Worm (Caenorhabditis elegans) whole organism, young adult: ENCODE data around the gene ptr-19.

ENCODE experiments used
- B0035.1 ChIP-seq: sonication (generic microtip); optimal IDR thresholded peaks from 2 replicates; lab custom pipeline; 2016; ENCODE audit warnings: missing genetic modification characterization, mild to moderate bottlenecking, missing compliant biosample characterization, missing genotype, missing genetic modification reagents
- B0336.3 ChIP-seq: fragments of 200-800 bp; sonication (Bioruptor generic); IDR thresholded peaks from 2 replicates; pipeline ENCODE4 v1.3.6; 2022; ENCODE audit warnings: missing genetic modification characterization, missing compliant biosample characterization
- C17E4.6 ChIP-seq: fragments of 200-800 bp; sonication (Bioruptor generic); IDR thresholded peaks from 2 replicates; pipeline ENCODE4 v1.3.6; 2022; ENCODE audit warnings: missing genetic modification reagents, missing genetic modification characterization, missing compliant biosample characterization
- D2030.7 ChIP-seq: fragments of 200-800 bp; sonication (Bioruptor generic); IDR thresholded peaks from 2 replicates; pipeline ENCODE4 v1.3.6; 2022; ENCODE audit warnings: missing genetic modification reagents, missing genetic modification characterization, missing compliant biosample characterization
- F37B4.10 ChIP-seq: fragments of 200-800 bp; sonication (Bioruptor generic); IDR thresholded peaks from 2 replicates; pipeline ENCODE4 v1.3.6; 2022; ENCODE audit warnings: missing genetic modification characterization, missing compliant biosample characterization
- F49E8.2 ChIP-seq: sonication (generic microtip); optimal IDR thresholded peaks from 3 replicates; lab custom pipeline; 2017; ENCODE audit warnings: missing genetic modification characterization, mild to moderate bottlenecking, missing compliant biosample characterization, antibody characterized with exemption, moderate library complexity; ENCODE audit not compliant: insufficient read depth
- F52B5.7 ChIP-seq: sonication (generic microtip); optimal IDR thresholded peaks from 2 replicates; lab custom pipeline; 2016; ENCODE audit warnings: mild to moderate bottlenecking, missing genetic modification characterization, missing compliant biosample characterization
- Y56A3A.18 ChIP-seq: fragments of 200-800 bp; sonication (Bioruptor generic); IDR thresholded peaks from 2 replicates; pipeline ENCODE4 v1.3.6; 2022; ENCODE audit warnings: missing genetic modification reagents, missing genetic modification characterization, missing compliant biosample characterization
- Y79H2A.3 ChIP-seq: fragments of 200-800 bp; sonication (Bioruptor generic); conservative IDR thresholded peaks from 2 replicates; pipeline ENCODE4 v1.3.6; 2022; ENCODE audit warnings: missing genetic modification reagents, missing genetic modification characterization, missing compliant biosample characterization
- atf-7 ChIP-seq: sonication (generic microtip); optimal IDR thresholded peaks from 2 replicates; lab custom pipeline; 2017; ENCODE audit warnings: mild to moderate bottlenecking, missing genetic modification characterization, missing compliant biosample characterization
- attf-5 ChIP-seq: fragments of 200-800 bp; sonication (Bioruptor generic); optimal IDR thresholded peaks from 2 replicates; lab custom pipeline; 2018; ENCODE audit warnings: mild to moderate bottlenecking, missing genetic modification characterization, missing compliant biosample characterization
- bed-1 ChIP-seq: fragments of 200-800 bp; sonication (Bioruptor generic); IDR thresholded peaks from 2 replicates; pipeline ENCODE4 v1.3.6; 2022; ENCODE audit warnings: missing genetic modification reagents, missing genetic modification characterization, missing compliant biosample characterization
- cebp-2 ChIP-seq: fragments of 200-800 bp; sonication (Bioruptor generic); IDR thresholded peaks from 2 replicates; pipeline ENCODE4 v1.3.6; 2022; ENCODE audit warnings: missing genetic modification characterization, missing compliant biosample characterization
- ceh-100 ChIP-seq: fragments of 200-800 bp; sonication (Bioruptor generic); IDR thresholded peaks from 2 replicates; pipeline ENCODE4 v1.3.6; 2022; ENCODE audit warnings: missing genetic modification reagents, missing genetic modification characterization, missing compliant biosample characterization
- ceh-27 ChIP-seq: fragments of 200-800 bp; sonication (Bioruptor generic); optimal IDR thresholded peaks from 2 replicates; lab custom pipeline; 2018; ENCODE audit warnings: mild to moderate bottlenecking, missing genetic modification characterization, moderate library complexity, missing compliant biosample characterization
- ceh-79 ChIP-seq: sonication (generic microtip); optimal IDR thresholded peaks from 2 replicates; lab custom pipeline; 2017; ENCODE audit warnings: mild to moderate bottlenecking, missing genetic modification characterization, missing compliant biosample characterization
- chd-7 ChIP-seq: sonication (generic microtip); optimal IDR thresholded peaks from 2 replicates; lab custom pipeline; 2016; ENCODE audit warnings: mild to moderate bottlenecking, missing genetic modification characterization, moderate library complexity, missing compliant biosample characterization
- dpl-1 ChIP-seq: fragments of 150-350 bp; optimal IDR thresholded peaks from 2 replicates; lab custom pipeline; 2014; ENCODE audit warnings: missing biosample characterization, missing genetic modification reagents, missing genetic modification characterization
- egl-18 ChIP-seq: fragments of 200-800 bp; sonication (Bioruptor generic); IDR thresholded peaks from 2 replicates; pipeline ENCODE4 v1.3.6; 2022; ENCODE audit warnings: missing genetic modification reagents, missing genetic modification characterization, missing compliant biosample characterization
- egrh-3 ChIP-seq: fragments of 200-800 bp; sonication (Bioruptor generic); IDR thresholded peaks from 2 replicates; pipeline ENCODE4 v1.3.6; 2022; ENCODE audit warnings: missing genetic modification reagents, missing genetic modification characterization, missing compliant biosample characterization
- ets-4 ChIP-seq: fragments of 200-800 bp; sonication (Bioruptor generic); optimal IDR thresholded peaks from 2 replicates; lab custom pipeline; 2018; ENCODE audit warnings: mild to moderate bottlenecking, missing genetic modification characterization, missing compliant biosample characterization
- let-607 ChIP-seq, 2 experiments: fragments of 200-800 bp in 1 of 2; sonication (Bioruptor generic) in 1 of 2; sonication (generic microtip) in 1 of 2; optimal IDR thresholded peaks; 2 replicates each; lab custom pipeline; 2016 to 2018; ENCODE audit warnings: mild to moderate bottlenecking in 2 of 2, missing compliant biosample characterization in 2 of 2, missing genetic modification characterization in 2 of 2, moderate library complexity in 2 of 2, missing genotype in 1 of 2
- lin-35 ChIP-seq, 3 experiments: fragments of 150-350 bp in 2 of 3; sonication (generic microtip) in 1 of 3; optimal IDR thresholded peaks; 2 replicates each; lab custom pipeline; 2014 to 2018; ENCODE audit warnings: missing biosample characterization in 3 of 3, missing genetic modification characterization in 3 of 3, missing genetic modification reagents in 3 of 3
- lir-1 ChIP-seq: fragments of 200-800 bp; sonication (Bioruptor generic); conservative IDR thresholded peaks from 2 replicates; pipeline ENCODE4 v1.3.6; 2022; ENCODE audit warnings: missing genetic modification reagents, missing genetic modification characterization, missing compliant biosample characterization
- lsy-27 ChIP-seq: sonication (generic microtip); optimal IDR thresholded peaks from 2 replicates; lab custom pipeline; 2017; ENCODE audit warnings: missing genetic modification characterization, mild to moderate bottlenecking, missing compliant biosample characterization, antibody characterized with exemption, missing genotype, borderline replicate concordance; ENCODE audit not compliant: insufficient read depth
- madf-6 ChIP-seq: fragments of 200-800 bp; sonication (Bioruptor generic); IDR thresholded peaks from 2 replicates; pipeline ENCODE4 v1.3.6; 2022; ENCODE audit warnings: missing genetic modification reagents, missing genetic modification characterization, missing compliant biosample characterization
- madf-8 ChIP-seq: fragments of 200-800 bp; sonication (Bioruptor generic); conservative IDR thresholded peaks from 2 replicates; pipeline ENCODE4 v1.3.6; 2022; ENCODE audit warnings: missing genetic modification reagents, missing genetic modification characterization, missing compliant biosample characterization
- mcd-1 ChIP-seq: fragments of 200-800 bp; sonication (Bioruptor generic); IDR thresholded peaks from 2 replicates; pipeline ENCODE4 v1.3.6; 2022; ENCODE audit warnings: missing genetic modification reagents, missing genetic modification characterization, missing compliant biosample characterization
- mes-4 ChIP-seq: sonication (generic microtip); optimal IDR thresholded peaks from 2 replicates; lab custom pipeline; 2016; ENCODE audit warnings: missing genotype, missing genetic modification characterization, missing compliant biosample characterization
- mxl-1 ChIP-seq: sonication (generic microtip); optimal IDR thresholded peaks from 2 replicates; lab custom pipeline; 2016; ENCODE audit warnings: missing genetic modification characterization, missing compliant biosample characterization
- nfya-2 ChIP-seq: fragments of 200-800 bp; sonication (Bioruptor generic); IDR thresholded peaks from 2 replicates; pipeline ENCODE4 v1.3.6; 2022; ENCODE audit warnings: missing genetic modification reagents, missing genetic modification characterization, missing compliant biosample characterization
- nhr-27 ChIP-seq: fragments of 200-800 bp; sonication (Bioruptor generic); optimal IDR thresholded peaks from 2 replicates; lab custom pipeline; 2018; ENCODE audit warnings: mild to moderate bottlenecking, missing genetic modification characterization, moderate library complexity, missing compliant biosample characterization
- nhr-90 ChIP-seq: sonication (generic microtip); optimal IDR thresholded peaks from 2 replicates; lab custom pipeline; 2016; ENCODE audit warnings: missing genotype, mild to moderate bottlenecking, missing genetic modification characterization, missing compliant biosample characterization
- rcor-1 ChIP-seq: fragments of 200-800 bp; sonication (Bioruptor generic); IDR thresholded peaks from 2 replicates; pipeline ENCODE4 v1.3.6; 2022; ENCODE audit warnings: missing genetic modification reagents, missing genetic modification characterization, missing compliant biosample characterization
- repo-1 ChIP-seq: sonication (generic microtip); optimal IDR thresholded peaks from 2 replicates; lab custom pipeline; 2017; ENCODE audit warnings: mild to moderate bottlenecking, missing genetic modification characterization, missing compliant biosample characterization
- sdz-38 ChIP-seq: sonication (generic microtip); optimal IDR thresholded peaks from 2 replicates; lab custom pipeline; 2016; ENCODE audit warnings: missing genotype, missing genetic modification characterization, missing compliant biosample characterization
- snpc-1.3 ChIP-seq: sonication (generic microtip); optimal IDR thresholded peaks from 2 replicates; lab custom pipeline; 2017; ENCODE audit warnings: missing genetic modification characterization, mild to moderate bottlenecking, missing compliant biosample characterization, antibody characterized with exemption, moderate library complexity, missing genotype, missing genetic modification reagents; ENCODE audit not compliant: insufficient read depth
- somi-1 ChIP-seq: fragments of 200-800 bp; sonication (Bioruptor generic); optimal IDR thresholded peaks from 2 replicates; lab custom pipeline; 2018; ENCODE audit warnings: mild to moderate bottlenecking, missing genetic modification characterization, missing compliant biosample characterization
- sptf-2 ChIP-seq: fragments of 200-800 bp; sonication (Bioruptor generic); optimal IDR thresholded peaks from 2 replicates; lab custom pipeline; 2018; ENCODE audit warnings: mild to moderate bottlenecking, missing genetic modification characterization, missing compliant biosample characterization
- tbp1 ChIP-seq: fragments of 200-800 bp; sonication (Bioruptor generic); optimal IDR thresholded peaks from 2 replicates; lab custom pipeline; 2018; ENCODE audit warnings: mild to moderate bottlenecking, missing genetic modification characterization, missing compliant biosample characterization
- unc-62 ChIP-seq: fragments of 150-350 bp; optimal IDR thresholded peaks from 2 replicates; lab custom pipeline; 2014; ENCODE audit warnings: missing biosample characterization, missing genetic modification reagents, missing genetic modification characterization
- zfh-2 ChIP-seq: fragments of 200-800 bp; sonication (Bioruptor generic); conservative IDR thresholded peaks from 2 replicates; pipeline ENCODE4 v1.3.6; 2022; ENCODE audit warnings: missing genetic modification reagents, missing genetic modification characterization, missing compliant biosample characterization
- zim-3 ChIP-seq: sonication (generic microtip); optimal IDR thresholded peaks from 2 replicates; lab custom pipeline; 2017; ENCODE audit warnings: mild to moderate bottlenecking, missing genetic modification characterization, moderate library complexity, missing compliant biosample characterization

Gene ptr-19

ce11 chrIII:10815199-10815598 lies 33.5 kb downstream of the ptr-19 start:
- TF ChIP-seq egl-18 (GFP tag; lab: Robert Waterston, UW) (0 out of 2 replicates have a peak, but pooled peaks have one; percentile 37), Y56A3A.18 (no peak)

DNA sequence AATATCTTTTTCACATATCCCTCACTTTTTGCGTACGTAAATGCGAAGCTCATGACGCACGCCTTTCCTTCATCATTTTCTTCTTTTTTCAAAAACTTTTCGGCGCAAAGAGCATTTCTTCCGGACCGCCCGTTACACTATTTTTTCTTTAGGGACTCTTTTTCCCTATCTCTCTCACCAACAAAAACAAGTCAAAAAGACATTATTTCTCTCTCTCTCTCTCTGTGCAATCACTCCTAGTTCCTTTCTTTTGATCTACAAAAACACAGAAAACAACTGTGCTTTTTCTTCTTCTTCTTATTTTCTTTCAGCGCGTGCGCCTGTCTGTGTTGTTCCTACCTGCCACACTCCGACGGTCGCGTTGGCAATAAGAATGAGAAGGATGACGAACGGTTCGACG lies 34.4 kb downstream of the ptr-19 start:
- TF ChIP-seq rcor-1: no peak
- no peak for TF ChIP-seq egrh-3 (GFP tag; lab: Robert Waterston, UW)
- TF ChIP-seq nhr-27 (tag; lab: Kevin White, UChicago): no peak
- TF ChIP-seq zim-3 (tag; lab: Kevin White, UChicago): no peak
- TF ChIP-seq zfh-2 (GFP tag; lab: Robert Waterston, UW): no peak
- TF ChIP-seq nhr-90: no peak
- TF ChIP-seq D2030.7: no peak
- no peak for TF ChIP-seq ceh-27 (GFP tag; lab: Kevin White, UChicago)

- TF ChIP-seq F52B5.7 (tag; lab: Kevin White, UChicago) (peak; percentile 32), atf-7 (tag; lab: Kevin White, UChicago) (peak; percentile 1), repo-1 (tag; lab: Kevin White, UChicago) (peak; percentile 31), snpc-1.3 (no peak), bed-1 (GFP tag; lab: Robert Waterston, UW) (0 out of 2 replicates have a peak, but pooled peaks have one; percentile 17), attf-5 (GFP tag; lab: Kevin White, UChicago) (no peak), F49E8.2 (tag; lab: Kevin White, UChicago) (no peak), mes-4 (no peak), lir-1 (GFP tag; lab: Robert Waterston, UW) (no peak), B0336.3 (no peak), mcd-1 (GFP tag; lab: Robert Waterston, UW) (0 out of 2 replicates have a peak, but pooled peaks have one; percentile 24), nfya-2 (GFP tag; lab: Robert Waterston, UW) (no peak), F37B4.10 (GFP tag; lab: Robert Waterston, UW) (0 out of 2 replicates have a peak, but pooled peaks have one; percentile 72), sdz-38 (tag; lab: Kevin White, UChicago) (no peak), somi-1 (GFP tag; lab: Kevin White, UChicago) (peak; percentile 55), madf-6 (GFP tag; lab: Robert Waterston, UW) (no peak), chd-7 (tag; lab: Kevin White, UChicago) (peak; percentile 51), C17E4.6 (GFP tag; lab: Robert Waterston, UW) (no peak), tbp1 (GFP tag; lab: Kevin White, UChicago) (no peak), dpl-1 (no peak), egrh-3 (GFP tag; lab: Robert Waterston, UW) (peak; percentile 56; the same call in 1 of the 2 replicates), B0035.1 (tag; lab: Kevin White, UChicago) (no peak), ceh-79 (tag; lab: Kevin White, UChicago) (peak; percentile 7), zfh-2 (GFP tag; lab: Robert Waterston, UW) (peak; percentile 87), cebp-2 (GFP tag; lab: Robert Waterston, UW) (no peak)
- TF ChIP-seq, all 124 proteins: peak for 11
Measured at ce11 chrIII:10816800-10817418, 35.3 kb downstream of the ptr-19 start, which contains the start of gene sca-1. sca-1 (minus strand) TSS chrIII:10816850.

ce11 chrIII:10818364-10818763 lies 36.7 kb downstream of the ptr-19 start:
- TF ChIP-seq egl-18 (GFP tag; lab: Robert Waterston, UW) (no peak), mxl-1 (tag; lab: Kevin White, UChicago) (no peak), madf-8 (no peak), sptf-2 (GFP tag; lab: Kevin White, UChicago) (no peak), ceh-100 (no peak), ceh-79 (tag; lab: Kevin White, UChicago) (no peak), let-607 (tag; optimal IDR thresholded peaks at IDR 0.05; lab: Kevin White, UChicago) (peak; percentile 64 to 88), unc-62 (GFP tag; lab: Kevin White, UChicago) (no peak), F49E8.2 (tag; lab: Kevin White, UChicago) (no peak), ets-4 (GFP tag; lab: Kevin White, UChicago) (no peak), Y79H2A.3 (GFP tag; lab: Robert Waterston, UW) (no peak), lsy-27 (tag; lab: Kevin White, UChicago) (no peak), lin-35 (GFP tag; optimal IDR thresholded peaks at IDR 0.05; lab: Kevin White, UChicago) (peak in 1 of 3 experiments; percentile 18)
